Worm (Caenorhabditis elegans) whole organism, L2 larva: Measurements from ENCODE around the gene hpo-33.

Source experiments
- F13H6.1 ChIP-seq: sonication (generic microtip); optimal IDR thresholded peaks from 2 replicates; lab custom pipeline; 2016; ENCODE audit warnings: missing genetic modification characterization, missing compliant biosample characterization
- R02D3.7 ChIP-seq: fragments of 150-350 bp; optimal IDR thresholded peaks from 2 replicates; lab custom pipeline; 2014; ENCODE audit warnings: missing biosample characterization, missing genetic modification characterization
- Y55F3AM.14 ChIP-seq: fragments of 200-800 bp; sonication (Bioruptor generic); optimal IDR thresholded peaks from 2 replicates; lab custom pipeline; 2018; ENCODE audit warnings: mild to moderate bottlenecking, missing genetic modification characterization, missing compliant biosample characterization
- ZK546.5 ChIP-seq: sonication (generic microtip); optimal IDR thresholded peaks from 2 replicates; lab custom pipeline; 2017; ENCODE audit warnings: missing biosample characterization, missing genetic modification characterization
- alr-1 ChIP-seq: fragments of 150-350 bp; optimal IDR thresholded peaks from 2 replicates; lab custom pipeline; 2014; ENCODE audit warnings: missing biosample characterization, missing genetic modification characterization
- aly-2 ChIP-seq: fragments of 150-350 bp; optimal IDR thresholded peaks from 2 replicates; lab custom pipeline; 2014; ENCODE audit warnings: missing biosample characterization, missing genetic modification characterization
- ama-1 ChIP-seq: fragments of 150-350 bp; optimal IDR thresholded peaks from 2 replicates; lab custom pipeline; 2018; ENCODE audit warnings: inconsistent platforms
- ceh-82 ChIP-seq: fragments of 150-350 bp; optimal IDR thresholded peaks from 2 replicates; lab custom pipeline; 2014; ENCODE audit warnings: missing biosample characterization, missing genetic modification characterization
- dmd-4 ChIP-seq: sonication (generic microtip); optimal IDR thresholded peaks from 2 replicates; lab custom pipeline; 2017; ENCODE audit warnings: missing biosample characterization, missing genetic modification characterization
- elt-1 ChIP-seq: fragments of 150-350 bp; optimal IDR thresholded peaks from 2 replicates; lab custom pipeline; 2014; ENCODE audit warnings: missing biosample characterization, missing genetic modification characterization
- fos-1 ChIP-seq: fragments of 150-350 bp; optimal IDR thresholded peaks from 2 replicates; lab custom pipeline; 2014; ENCODE audit warnings: missing biosample characterization, missing genetic modification characterization
- gmeb-1 ChIP-seq: fragments of 150-350 bp; optimal IDR thresholded peaks from 2 replicates; lab custom pipeline; 2014; ENCODE audit warnings: missing biosample characterization, missing genetic modification characterization
- lin-39 ChIP-seq: fragments of 150-350 bp; optimal IDR thresholded peaks from 2 replicates; lab custom pipeline; 2014; ENCODE audit warnings: missing biosample characterization, missing genetic modification reagents, missing genetic modification characterization
- mab-5 ChIP-seq: fragments of 150-350 bp; optimal IDR thresholded peaks from 2 replicates; lab custom pipeline; 2014; ENCODE audit warnings: missing biosample characterization, missing genetic modification characterization
- mbf-1 ChIP-seq: sonication (generic microtip); optimal IDR thresholded peaks from 2 replicates; lab custom pipeline; 2017; ENCODE audit warnings: missing biosample characterization, missing genetic modification characterization
- mdl-1 ChIP-seq, 2 experiments: fragments of 150-350 bp in 1 of 2; sonication (generic microtip) in 1 of 2; optimal IDR thresholded peaks; 2 replicates each; lab custom pipeline; 2017; ENCODE audit warnings: missing biosample characterization in 2 of 2, missing genetic modification characterization in 2 of 2
- nhr-10 ChIP-seq: sonication (generic microtip); optimal IDR thresholded peaks from 2 replicates; lab custom pipeline; 2017; ENCODE audit warnings: missing biosample characterization, missing genetic modification characterization
- nhr-11 ChIP-seq: fragments of 150-350 bp; optimal IDR thresholded peaks from 2 replicates; lab custom pipeline; 2014; ENCODE audit warnings: missing biosample characterization, missing genetic modification characterization
- nhr-21 ChIP-seq: fragments of 150-350 bp; optimal IDR thresholded peaks from 2 replicates; lab custom pipeline; 2014; ENCODE audit warnings: missing biosample characterization, missing genetic modification characterization
- nhr-23 ChIP-seq: fragments of 150-350 bp; optimal IDR thresholded peaks from 2 replicates; lab custom pipeline; 2014; ENCODE audit warnings: missing biosample characterization, missing genetic modification reagents, missing genetic modification characterization
- nhr-25 ChIP-seq: fragments of 150-350 bp; sonication (generic microtip); optimal IDR thresholded peaks from 3 replicates; lab custom pipeline; 2014; ENCODE audit warnings: missing biosample characterization, missing genetic modification characterization
- nhr-6 ChIP-seq: fragments of 150-350 bp; optimal IDR thresholded peaks from 2 replicates; lab custom pipeline; 2014; ENCODE audit warnings: missing biosample characterization, missing genetic modification characterization
- nhr-77 ChIP-seq: fragments of 150-350 bp; optimal IDR thresholded peaks from 2 replicates; lab custom pipeline; 2014; ENCODE audit warnings: missing biosample characterization, missing genetic modification characterization
- skn-1 ChIP-seq: sonication (generic microtip); optimal IDR thresholded peaks from 2 replicates; lab custom pipeline; 2017; ENCODE audit warnings: missing biosample characterization, missing genetic modification characterization
- sma-3 ChIP-seq: sonication (generic microtip); optimal IDR thresholded peaks from 2 replicates; lab custom pipeline; 2016; ENCODE audit warnings: missing genetic modification reagents, missing genetic modification characterization, missing compliant biosample characterization
- snpc-4 ChIP-seq: fragments of 150-350 bp; optimal IDR thresholded peaks from 2 replicates; lab custom pipeline; 2014; ENCODE audit warnings: missing biosample characterization, missing genetic modification characterization
- unc-39 ChIP-seq: fragments of 150-350 bp; optimal IDR thresholded peaks from 2 replicates; lab custom pipeline; 2014; ENCODE audit warnings: missing biosample characterization, missing genetic modification characterization
- unc-62 ChIP-seq: fragments of 150-350 bp; optimal IDR thresholded peaks from 2 replicates; lab custom pipeline; 2014; ENCODE audit warnings: missing biosample characterization, missing genetic modification reagents, missing genetic modification characterization
- zag-1 ChIP-seq: fragments of 150-350 bp; optimal IDR thresholded peaks from 2 replicates; lab custom pipeline; 2014; ENCODE audit warnings: missing biosample characterization, missing genetic modification characterization
- ztf-1 ChIP-seq: fragments of 200-800 bp; sonication (Bioruptor generic); conservative IDR thresholded peaks from 2 replicates; pipeline ENCODE4 v1.3.6; 2022; ENCODE audit warnings: missing genetic modification characterization, missing compliant biosample characterization

hpo-33 gene

DNA sequence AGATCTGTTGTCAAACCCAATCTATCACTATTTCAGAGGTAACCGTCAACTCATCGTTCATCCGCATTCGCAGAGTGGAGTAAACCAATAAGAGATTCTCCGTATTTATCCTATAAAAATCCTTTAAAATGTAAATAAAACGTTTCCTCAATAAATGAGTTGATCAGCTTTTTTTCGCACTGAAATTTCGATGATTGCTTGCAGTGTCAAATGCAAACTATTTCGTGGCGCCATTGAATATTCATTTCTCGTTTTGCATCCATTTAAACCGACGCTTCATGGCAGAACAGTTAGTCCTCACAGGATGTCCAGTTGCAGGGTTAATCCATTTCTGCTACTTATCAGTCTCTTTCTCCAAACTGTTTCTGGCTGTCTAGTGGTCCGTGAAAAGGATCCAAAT lies 19.2 kb downstream of the hpo-33 start, which contains the start of gene F28B1.9:
F28B1.9 (plus strand) TSS at position 301 of the 400 bp plus-strand sequence.
- TF ChIP-seq ceh-82 (tag; lab: Kevin White, UChicago), result no peak
- TF ChIP-seq, all 48 proteins: peak for 0

- no peak for TF ChIP-seq sma-3 (GFP tag; lab: Kevin White, UChicago)
- no peak for TF ChIP-seq nhr-10
- TF ChIP-seq unc-62 (GFP tag; lab: Kevin White, UChicago), result no peak
- TF ChIP-seq aly-2, result no peak
- no peak for TF ChIP-seq lin-39 (tag; lab: Kevin White, UChicago)
- no peak for TF ChIP-seq gmeb-1 (tag; lab: Kevin White, UChicago)
- TF ChIP-seq nhr-77 (tag; lab: Kevin White, UChicago), result no peak
- TF ChIP-seq nhr-11 (tag; lab: Kevin White, UChicago), result no peak
Measured at ce11 chrV:17064676-17065075, 22.3 kb downstream of the hpo-33 start, which contains the start of gene srh-255. Gene srh-255 (plus strand): TSS chrV:17064976.

DNA sequence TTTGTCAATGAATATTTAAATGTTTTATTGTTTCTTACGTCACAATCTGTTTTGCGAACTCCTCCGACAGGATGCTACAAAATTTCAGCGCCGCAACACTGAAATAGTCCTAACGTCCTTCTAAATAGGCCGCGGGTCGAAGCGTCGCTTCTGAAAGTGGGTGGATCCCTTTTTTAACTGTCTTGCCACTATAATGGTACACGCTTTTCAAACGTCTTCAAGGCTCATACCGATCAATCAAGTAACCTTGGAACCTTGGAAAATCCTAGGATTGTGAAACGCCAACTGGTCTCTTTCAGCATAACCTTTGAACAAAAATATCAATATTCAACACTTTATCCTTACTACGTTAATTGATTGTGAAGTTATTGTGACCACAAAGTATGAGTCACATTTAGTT lies 24.3 kb downstream of the hpo-33 start:
- no peak for TF ChIP-seq nhr-25 (tag; lab: Kevin White, UChicago)
- no peak for TF ChIP-seq nhr-11 (tag; lab: Kevin White, UChicago)
- no peak for TF ChIP-seq dmd-4 (tag; lab: Kevin White, UChicago)
- no peak for TF ChIP-seq zag-1 (tag; lab: Kevin White, UChicago)
- TF ChIP-seq elt-1 (tag; lab: Kevin White, UChicago), result no peak
- TF ChIP-seq nhr-10, result no peak
- TF ChIP-seq nhr-23, result no peak
- no peak for TF ChIP-seq Y55F3AM.14 (GFP tag; lab: Kevin White, UChicago)
- TF ChIP-seq, all 48 proteins: peak for 0

DNA sequence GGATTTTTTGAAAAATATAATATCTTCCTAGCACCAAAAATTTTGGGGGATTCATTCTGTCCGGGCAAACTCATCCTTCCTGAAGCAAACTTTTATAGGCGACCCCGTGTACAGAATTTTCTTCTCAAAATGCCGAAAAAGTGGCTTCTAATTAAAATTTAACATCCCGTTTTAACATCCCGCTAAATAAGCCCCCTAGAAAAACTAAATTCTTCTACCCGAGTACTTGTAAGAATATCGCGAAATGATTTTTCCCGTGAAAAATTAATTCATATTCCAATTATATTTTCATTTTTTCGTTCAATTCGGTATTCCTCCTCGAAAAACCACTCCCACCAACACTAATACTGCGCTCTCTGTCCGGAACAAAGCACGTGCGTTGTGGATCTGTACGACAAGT lies 26.5 kb downstream of the hpo-33 start, which contains the start of gene T05E12.8:
T05E12.8 (plus strand) TSS at position 301 of the 400 bp plus-strand sequence.
- no peak for TF ChIP-seq nhr-11 (tag; lab: Kevin White, UChicago)
- no peak for TF ChIP-seq mbf-1 (tag; lab: Kevin White, UChicago)
- TF ChIP-seq F13H6.1, result no peak
- no peak for TF ChIP-seq nhr-21 (tag; lab: Kevin White, UChicago)
- TF ChIP-seq alr-1, result no peak
- TF ChIP-seq ZK546.5 (tag; lab: Kevin White, UChicago), result no peak
- no peak for TF ChIP-seq fos-1 (tag; lab: Kevin White, UChicago)
- no peak for TF ChIP-seq skn-1 (tag; lab: Kevin White, UChicago)
- TF ChIP-seq ceh-82 (tag; lab: Kevin White, UChicago), result no peak
- TF ChIP-seq snpc-4 (tag; lab: Kevin White, UChicago), result no peak
- TF ChIP-seq Y55F3AM.14 (GFP tag; lab: Kevin White, UChicago), result no peak

ce11 chrV:17071578-17071977 lies 29.2 kb downstream of the hpo-33 start, which contains the start of gene srbc-14:
Gene srbc-14 (minus strand): TSS chrV:17071678.
- TF ChIP-seq ama-1 (lab: Kevin White, UChicago) (no peak), F13H6.1 (no peak), mdl-1 (tag; optimal IDR thresholded peaks at IDR 0.05; lab: Kevin White, UChicago) (no peak), skn-1 (tag; lab: Kevin White, UChicago) (no peak), nhr-25 (tag; lab: Kevin White, UChicago) (no peak), snpc-4 (tag; lab: Kevin White, UChicago) (no peak), nhr-6 (no peak)

DNA sequence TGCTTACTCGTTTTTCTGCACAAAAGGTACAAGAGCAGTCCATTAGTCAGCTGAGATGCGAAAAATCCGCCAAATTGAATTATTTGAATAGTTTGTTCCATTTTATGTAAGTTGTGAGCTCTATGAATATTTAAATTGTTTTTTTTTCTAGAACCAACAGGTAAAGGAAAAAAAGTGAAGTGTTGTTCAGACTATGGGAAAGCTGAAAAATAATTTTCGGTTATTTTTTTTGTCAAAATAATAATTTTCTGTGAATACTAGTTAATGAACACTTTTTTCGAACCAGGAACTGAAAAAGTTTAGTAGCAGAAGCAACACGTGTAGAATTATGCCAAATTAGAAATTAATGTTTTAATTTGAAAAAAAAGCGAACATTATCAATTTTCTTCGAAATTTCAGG lies 33.5 kb downstream of the hpo-33 start, which contains the start of gene str-125:
str-125 (minus strand) TSS at position 101 of the 400 bp plus-strand sequence.
- TF ChIP-seq ama-1 (lab: Kevin White, UChicago) (no peak), zag-1 (tag; lab: Kevin White, UChicago) (no peak), nhr-21 (tag; lab: Kevin White, UChicago) (no peak)

- TF ChIP-seq ceh-82 (tag; lab: Kevin White, UChicago), result no peak
- TF ChIP-seq R02D3.7 (tag; lab: Kevin White, UChicago), result no peak
- TF ChIP-seq unc-39 (tag; lab: Kevin White, UChicago), result no peak
- TF ChIP-seq ZK546.5 (tag; lab: Kevin White, UChicago), result no peak
- TF ChIP-seq nhr-6, result no peak
- TF ChIP-seq mab-5 (tag; lab: Kevin White, UChicago), result no peak
- TF ChIP-seq lin-39 (tag; lab: Kevin White, UChicago), result no peak
- no peak for TF ChIP-seq ztf-1
- no peak for TF ChIP-seq gmeb-1 (tag; lab: Kevin White, UChicago)
Measured at ce11 chrV:17077889-17078288, 35.5 kb downstream of the hpo-33 start, which contains the start of gene T05E12.3. Gene T05E12.3 (minus strand): TSS chrV:17077989.
